Fruit fly (Drosophila melanogaster): ENCODE measurements around the gene thoc7.

thoc7 gene

dm6 chr3L:203536-204135 is 8.9 kb downstream of the thoc7 start, which contains the start of gene NitFhit:
NitFhit (plus strand) TSS chr3L:203730.
- TF ChIP-seq CG33017 (tag; optimal IDR thresholded peaks at IDR 0.05) (no peak), tj (GFP tag; optimal IDR thresholded peaks at IDR 0.05) (no peak), Mnt (GFP tag; optimal IDR thresholded peaks at IDR 0.05) (peak; percentile 59), CG1620 (GFP tag; optimal IDR thresholded peaks at IDR 0.05) (no peak), bab1 (GFP tag; optimal IDR thresholded peaks at IDR 0.05) (peak; percentile 45), Clk (GFP tag; optimal IDR thresholded peaks at IDR 0.05) (no peak), cic (GFP tag; optimal IDR thresholded peaks at IDR 0.05) (peak; percentile 35), kay (GFP tag; ENCODE audit: borderline replicate concordance) (no peak), pad (GFP tag; optimal IDR thresholded peaks at IDR 0.05) (peak; percentile 91), cnc (optimal IDR thresholded peaks at IDR 0.05) (no peak), ovo (GFP tag; optimal IDR thresholded peaks at IDR 0.05) (no peak), CG12768 (GFP tag; optimal IDR thresholded peaks at IDR 0.05) (peak; percentile 47), CG7101 (tag; optimal IDR thresholded peaks at IDR 0.05) (no peak), CG14711 (tag; optimal IDR thresholded peaks at IDR 0.05) (no peak), toe (GFP tag; optimal IDR thresholded peaks at IDR 0.05) (no peak), Crg-1 (GFP tag; optimal IDR thresholded peaks at IDR 0.05) (no peak), Hr96 (GFP tag; optimal IDR thresholded peaks at IDR 0.05) (no peak), CG11617 (GFP tag; optimal IDR thresholded peaks at IDR 0.05) (peak; percentile 18), CG5204 (GFP tag; optimal IDR thresholded peaks at IDR 0.05) (no peak), CG7045 (GFP tag; optimal IDR thresholded peaks at IDR 0.05) (no peak)

dm6 chr3L:199754-200596 is 12.5 kb downstream of the thoc7 start, which contains the start of the genes rno and mri:
rno (minus strand) TSS chr3L:199762.
mri (plus strand) TSS chr3L:200174.
- TF ChIP-seq Hr96 (GFP tag; optimal IDR thresholded peaks at IDR 0.05) (peak; percentile 45), Clk (GFP tag; optimal IDR thresholded peaks at IDR 0.05) (peak; percentile 23), CG1620 (GFP tag; optimal IDR thresholded peaks at IDR 0.05) (peak; percentile 44), tj (GFP tag; optimal IDR thresholded peaks at IDR 0.05) (peak; percentile 36), CG33017 (tag; optimal IDR thresholded peaks at IDR 0.05) (peak; percentile 70), kay (GFP tag; ENCODE audit: borderline replicate concordance) (no peak), Crg-1 (GFP tag; optimal IDR thresholded peaks at IDR 0.05) (peak; percentile 55), CG11617 (GFP tag; optimal IDR thresholded peaks at IDR 0.05) (peak; percentile 80), Mnt (GFP tag; optimal IDR thresholded peaks at IDR 0.05) (peak; percentile 52), bab1 (GFP tag; optimal IDR thresholded peaks at IDR 0.05) (peak; percentile 64), CG12768 (GFP tag; optimal IDR thresholded peaks at IDR 0.05) (peak; percentile 54), CG14711 (tag; optimal IDR thresholded peaks at IDR 0.05) (peak; percentile 85), ovo (GFP tag; optimal IDR thresholded peaks at IDR 0.05) (peak; percentile 46), cnc (optimal IDR thresholded peaks at IDR 0.05) (no peak), cic (GFP tag; optimal IDR thresholded peaks at IDR 0.05) (peak; percentile 16), CG7045 (GFP tag; optimal IDR thresholded peaks at IDR 0.05) (peak; percentile 47), CG7101 (tag; optimal IDR thresholded peaks at IDR 0.05) (peak; percentile 85), pad (GFP tag; optimal IDR thresholded peaks at IDR 0.05) (no peak), CG5204 (GFP tag; optimal IDR thresholded peaks at IDR 0.05) (no peak), toe (GFP tag; optimal IDR thresholded peaks at IDR 0.05) (no peak)

DNA sequence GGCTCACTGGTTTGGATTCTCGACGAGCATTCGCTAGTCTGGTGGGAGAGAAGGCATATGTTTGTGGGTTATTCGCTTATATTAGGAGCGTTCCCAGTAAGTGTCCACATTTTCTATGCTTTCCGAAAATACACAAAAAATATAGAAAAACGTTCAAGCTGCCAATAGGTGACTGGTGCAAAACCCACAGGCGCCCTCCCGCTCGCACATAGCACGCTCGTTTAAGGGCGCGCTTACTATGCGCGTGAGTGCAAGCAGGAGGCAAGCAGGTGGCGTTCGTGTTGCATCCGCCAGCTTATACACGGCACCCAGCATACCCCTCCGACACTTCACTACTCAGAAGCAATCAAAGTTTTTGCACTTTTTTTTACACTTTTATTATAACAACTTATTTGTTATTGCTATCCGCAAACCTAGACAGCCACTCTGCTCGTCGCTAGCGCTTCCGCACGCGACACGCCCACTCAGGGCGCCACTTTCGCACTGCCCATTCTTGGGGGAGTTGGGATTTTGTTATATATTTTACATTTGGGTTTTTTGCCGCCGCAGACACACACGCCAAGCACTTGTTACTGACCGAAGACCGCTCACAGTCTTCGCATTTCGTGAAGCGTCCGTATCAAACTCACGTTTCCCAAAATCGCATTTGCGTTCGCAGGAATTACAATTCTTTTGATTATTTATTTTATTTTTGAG is 13.3 kb downstream of the thoc7 start:
- TF ChIP-seq CG12768 (GFP tag; optimal IDR thresholded peaks at IDR 0.05): no peak
- TF ChIP-seq CG1620 (GFP tag; optimal IDR thresholded peaks at IDR 0.05): peak; percentile 43
- no peak for TF ChIP-seq ovo (GFP tag; optimal IDR thresholded peaks at IDR 0.05)
- TF ChIP-seq Clk (GFP tag; optimal IDR thresholded peaks at IDR 0.05): no peak
- no peak for TF ChIP-seq Hr96 (GFP tag; optimal IDR thresholded peaks at IDR 0.05)
- TF ChIP-seq tj (GFP tag; optimal IDR thresholded peaks at IDR 0.05): no peak
- TF ChIP-seq Mnt (GFP tag; optimal IDR thresholded peaks at IDR 0.05): peak; percentile 98
- peak; percentile 44 for TF ChIP-seq Crg-1 (GFP tag; optimal IDR thresholded peaks at IDR 0.05)
- no peak for TF ChIP-seq CG7101 (tag; optimal IDR thresholded peaks at IDR 0.05)
- no peak for TF ChIP-seq cnc (optimal IDR thresholded peaks at IDR 0.05)
- TF ChIP-seq pad (GFP tag; optimal IDR thresholded peaks at IDR 0.05): peak; percentile 97
- TF ChIP-seq cic (GFP tag; optimal IDR thresholded peaks at IDR 0.05): peak; percentile 77
- no peak for TF ChIP-seq kay (GFP tag; ENCODE audit: borderline replicate concordance)
- peak; percentile 19 for TF ChIP-seq bab1 (GFP tag; optimal IDR thresholded peaks at IDR 0.05)
- TF ChIP-seq CG14711 (tag; optimal IDR thresholded peaks at IDR 0.05): no peak
- TF ChIP-seq CG7045 (GFP tag; optimal IDR thresholded peaks at IDR 0.05): no peak
- no peak for TF ChIP-seq CG33017 (tag; optimal IDR thresholded peaks at IDR 0.05)
- no peak for TF ChIP-seq CG5204 (GFP tag; optimal IDR thresholded peaks at IDR 0.05)

DNA sequence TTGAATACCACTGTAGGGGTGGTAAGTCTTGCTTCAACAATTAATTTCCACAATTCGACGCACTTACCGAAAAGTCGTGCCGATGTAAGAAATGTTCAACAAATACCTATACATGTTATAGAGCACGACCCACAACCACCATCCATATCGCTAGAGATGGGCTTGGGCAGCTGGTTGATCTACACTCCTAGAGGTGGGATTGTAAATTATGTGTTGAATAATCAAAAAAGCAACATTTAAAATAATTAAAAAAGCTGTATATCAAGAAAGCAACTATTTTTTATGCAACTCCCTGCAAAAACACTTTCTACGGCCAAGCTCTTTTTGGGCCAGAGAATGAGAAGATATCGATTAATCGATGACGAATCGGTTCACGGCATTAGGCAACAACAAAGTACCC is 28.2 kb downstream of the thoc7 start, which contains the start of the genes CG34140, Mkp and Mtch:
TSS of gene CG34140 (minus strand) at position 174 of the 400 bp plus-strand sequence.
TSS of gene Mkp (minus strand) at position 290 of the 400 bp plus-strand sequence.
TSS of gene Mtch (plus strand) at position 376 of the 400 bp plus-strand sequence.
- no peak for TF ChIP-seq cnc (optimal IDR thresholded peaks at IDR 0.05)
- no peak for TF ChIP-seq toe (GFP tag; optimal IDR thresholded peaks at IDR 0.05)
- peak; percentile 73 for TF ChIP-seq kay (GFP tag; ENCODE audit: borderline replicate concordance)
- TF ChIP-seq pad (GFP tag; optimal IDR thresholded peaks at IDR 0.05): peak; percentile 68
- TF ChIP-seq CG7101 (tag; optimal IDR thresholded peaks at IDR 0.05): peak; percentile 86
- TF ChIP-seq CG12768 (GFP tag; optimal IDR thresholded peaks at IDR 0.05): peak; percentile 63
- peak; percentile 70 for TF ChIP-seq CG33017 (tag; optimal IDR thresholded peaks at IDR 0.05)
- TF ChIP-seq CG7045 (GFP tag; optimal IDR thresholded peaks at IDR 0.05): peak; percentile 69
- TF ChIP-seq CG11617 (GFP tag; optimal IDR thresholded peaks at IDR 0.05): peak; percentile 92
- peak; percentile 86 for TF ChIP-seq CG14711 (tag; optimal IDR thresholded peaks at IDR 0.05)
- peak; percentile 47 for TF ChIP-seq cic (GFP tag; optimal IDR thresholded peaks at IDR 0.05)
- TF ChIP-seq Hr96 (GFP tag; optimal IDR thresholded peaks at IDR 0.05): peak; percentile 92
- TF ChIP-seq CG5204 (GFP tag; optimal IDR thresholded peaks at IDR 0.05): no peak
- peak; percentile 88 for TF ChIP-seq Mnt (GFP tag; optimal IDR thresholded peaks at IDR 0.05)
- peak; percentile 78 for TF ChIP-seq ovo (GFP tag; optimal IDR thresholded peaks at IDR 0.05)
- TF ChIP-seq tj (GFP tag; optimal IDR thresholded peaks at IDR 0.05): peak; percentile 75
- peak; percentile 71 for TF ChIP-seq Clk (GFP tag; optimal IDR thresholded peaks at IDR 0.05)
- TF ChIP-seq CG1620 (GFP tag; optimal IDR thresholded peaks at IDR 0.05): peak; percentile 91
- peak; percentile 93 for TF ChIP-seq Crg-1 (GFP tag; optimal IDR thresholded peaks at IDR 0.05)
- TF ChIP-seq bab1 (GFP tag; optimal IDR thresholded peaks at IDR 0.05): peak; percentile 92
